Fruit fly (Drosophila melanogaster) S2 (cell line): ENCODE data around the gene ND-75.
A peak's percentile ranks its signal among the peaks of the same experiment; 100 is the strongest.

ENCODE experiments used
- CG8478 ChIP-seq: fragments of >200 bp; optimal IDR thresholded peaks from 2 replicates; lab custom pipeline; 2018
- CTCF ChIP-seq, 2 experiments: fragments of >200 bp; optimal IDR thresholded peaks; 2 replicates each; lab custom pipeline; 2018

Gene ND-75

dm6 chrX:8251268-8251996, at the start of gene ND-75:
ND-75 (minus strand) TSS chrX:8251687.
- no peak for TF ChIP-seq CG8478 (lab: Kevin White, UChicago)
- peak; percentile 67 to 87 for TF ChIP-seq CTCF (optimal IDR thresholded peaks at IDR 0.05; lab: Kevin White, UChicago)

dm6 chrX:8294493-8295337, 43.2 kb upstream of the ND-75 start:
- TF ChIP-seq CTCF (optimal IDR thresholded peaks at IDR 0.05; lab: Kevin White, UChicago), result no peak
- no peak for TF ChIP-seq CG8478 (lab: Kevin White, UChicago)

- TF ChIP-seq CG8478 (lab: Kevin White, UChicago) (no peak), CTCF (optimal IDR thresholded peaks at IDR 0.05; lab: Kevin White, UChicago) (no peak)
These were observed 35.4 kb upstream of the ND-75 start for dm6 chrX:8286859-8287258.

- TF ChIP-seq CG8478 (lab: Kevin White, UChicago), result no peak
These were observed 33.6 kb upstream of the ND-75 start for dm6 chrX:8285052-8285451.

dm6 chrX:8273799-8274484, 22.5 kb upstream of the ND-75 start, which contains the start of gene CG15343:
CG15343 (minus strand) TSS chrX:8273806.
- no peak for TF ChIP-seq CG8478 (lab: Kevin White, UChicago)
- TF ChIP-seq CTCF (optimal IDR thresholded peaks at IDR 0.05; lab: Kevin White, UChicago), result no peak

dm6 chrX:8273291-8273690, 21.8 kb upstream of the ND-75 start, which contains the start of gene CG1636:
CG1636 (plus strand) TSS chrX:8273412.
- TF ChIP-seq CTCF (optimal IDR thresholded peaks at IDR 0.05; lab: Kevin White, UChicago), result peak in 1 of 2 experiments; percentile 34
- no peak for TF ChIP-seq CG8478 (lab: Kevin White, UChicago)

- TF ChIP-seq CTCF (optimal IDR thresholded peaks at IDR 0.05; lab: Kevin White, UChicago), result no peak
- no peak for TF ChIP-seq CG8478 (lab: Kevin White, UChicago)
These were observed 20.0 kb upstream of the ND-75 start, which contains the start of gene Corp for dm6 chrX:8271363-8272061. Corp (minus strand) TSS chrX:8271409.

dm6 chrX:8265261-8265660, 13.8 kb upstream of the ND-75 start:
- TF ChIP-seq CG8478 (lab: Kevin White, UChicago) (no peak), CTCF (optimal IDR thresholded peaks at IDR 0.05; lab: Kevin White, UChicago) (no peak)

- no peak for TF ChIP-seq CG8478 (lab: Kevin White, UChicago)
- TF ChIP-seq CTCF (optimal IDR thresholded peaks at IDR 0.05; lab: Kevin White, UChicago), result no peak
These were observed 11.7 kb upstream of the ND-75 start for dm6 chrX:8263236-8263635.

- TF ChIP-seq CTCF (optimal IDR thresholded peaks at IDR 0.05; lab: Kevin White, UChicago) (no peak), CG8478 (lab: Kevin White, UChicago) (no peak)
These were observed 8.4 kb upstream of the ND-75 start for dm6 chrX:8259881-8260280.

- TF ChIP-seq CTCF (optimal IDR thresholded peaks at IDR 0.05; lab: Kevin White, UChicago) (no peak), CG8478 (lab: Kevin White, UChicago) (no peak)
These were observed 6.9 kb upstream of the ND-75 start for dm6 chrX:8258281-8258802.

dm6 chrX:8254739-8255326, 3.3 kb upstream of the ND-75 start:
- TF ChIP-seq CTCF (optimal IDR thresholded peaks at IDR 0.05; lab: Kevin White, UChicago), result no peak
- no peak for TF ChIP-seq CG8478 (lab: Kevin White, UChicago)

- no peak for TF ChIP-seq CTCF (optimal IDR thresholded peaks at IDR 0.05; lab: Kevin White, UChicago)
- no peak for TF ChIP-seq CG8478 (lab: Kevin White, UChicago)
These were observed 898 bp upstream of the ND-75 start, which contains the start of gene CG1632 for dm6 chrX:8252284-8252886. CG1632 (plus strand) TSS chrX:8252670.
